Worm (Caenorhabditis elegans) whole organism, L4 larva: ENCODE data around the gene lit-1.
A peak's percentile ranks its signal among the peaks of the same experiment; 100 is the strongest.

Experiments
- F10B5.3 ChIP-seq: sonication (generic microtip); optimal IDR thresholded peaks from 2 replicates; lab custom pipeline; 2016; ENCODE audit warnings: mild to moderate bottlenecking, missing genetic modification characterization, missing compliant biosample characterization
- aha-1 ChIP-seq: fragments of 150-350 bp; peaks from one replicate; lab custom pipeline; 2014; ENCODE audit warnings: missing biosample characterization, missing genetic modification characterization
- aly-2 ChIP-seq: sonication (generic microtip); optimal IDR thresholded peaks from 2 replicates; lab custom pipeline; 2018; ENCODE audit warnings: missing biosample characterization, missing genetic modification characterization
- attf-4 ChIP-seq: sonication (generic microtip); optimal IDR thresholded peaks from 3 replicates; lab custom pipeline; 2017; ENCODE audit warnings: missing biosample characterization, missing genetic modification characterization
- cey-2 ChIP-seq: sonication (generic microtip); optimal IDR thresholded peaks from 3 replicates; lab custom pipeline; 2017; ENCODE audit warnings: missing genetic modification characterization, mild to moderate bottlenecking, missing compliant biosample characterization, antibody characterized with exemption, borderline replicate concordance; ENCODE audit not compliant: insufficient read depth
- dmd-6 ChIP-seq: fragments of 200-800 bp; sonication (Bioruptor generic); IDR thresholded peaks from 2 replicates; pipeline ENCODE4 v1.3.6; 2022; ENCODE audit warnings: missing genetic modification reagents, missing genetic modification characterization, missing compliant biosample characterization
- dmd-8 ChIP-seq: fragments of 200-800 bp; sonication (Bioruptor generic); IDR thresholded peaks from 2 replicates; pipeline ENCODE4 v1.3.6; 2022; ENCODE audit warnings: missing genetic modification characterization, missing compliant biosample characterization
- egl-27 ChIP-seq: sonication (generic microtip); optimal IDR thresholded peaks from 3 replicates; lab custom pipeline; 2017; ENCODE audit warnings: missing biosample characterization, missing genetic modification reagents, missing genetic modification characterization
- fos-1 ChIP-seq: fragments of 150-350 bp; optimal IDR thresholded peaks from 2 replicates; lab custom pipeline; 2014; ENCODE audit warnings: missing biosample characterization, missing genetic modification characterization
- hif-1 ChIP-seq, 2 experiments: sonication (generic microtip); optimal IDR thresholded peaks; 2 replicates each; lab custom pipeline; 2016 to 2017; ENCODE audit warnings: missing compliant biosample characterization in 2 of 2, missing genetic modification characterization in 2 of 2, missing genetic modification reagents in 2 of 2, missing genotype in 2 of 2, mild to moderate bottlenecking in 1 of 2
- hlh-11 ChIP-seq: fragments of 200-800 bp; sonication (Bioruptor generic); optimal IDR thresholded peaks from 2 replicates; lab custom pipeline; 2018; ENCODE audit warnings: mild to moderate bottlenecking, missing genetic modification characterization, missing compliant biosample characterization
- hmg-1.1 ChIP-seq: fragments of 200-800 bp; sonication (Bioruptor generic); IDR thresholded peaks from 2 replicates; pipeline ENCODE4 v1.3.6; 2022; ENCODE audit warnings: missing genetic modification reagents, missing genetic modification characterization, missing compliant biosample characterization
- lim-7 ChIP-seq: fragments of 200-800 bp; sonication (Bioruptor generic); IDR thresholded peaks from 2 replicates; pipeline ENCODE4 v1.3.6; 2022; ENCODE audit warnings: missing genetic modification characterization, missing compliant biosample characterization
- lin-13 ChIP-seq: fragments of 150-350 bp; optimal IDR thresholded peaks from 2 replicates; lab custom pipeline; 2014; ENCODE audit warnings: missing biosample characterization, missing genetic modification reagents, missing genetic modification characterization
- lin-15B ChIP-seq: fragments of 150-350 bp; sonication (generic microtip); optimal IDR thresholded peaks from 3 replicates; lab custom pipeline; 2014; ENCODE audit warnings: missing biosample characterization, missing genetic modification characterization
- lin-29 ChIP-seq: fragments of 200-800 bp; sonication (Bioruptor generic); IDR thresholded peaks from 2 replicates; pipeline ENCODE4 v1.3.6; 2022; ENCODE audit warnings: missing genetic modification reagents, missing genetic modification characterization, missing compliant biosample characterization
- lin-38 ChIP-seq: fragments of 200-800 bp; sonication (Bioruptor generic); IDR thresholded peaks from 2 replicates; pipeline ENCODE4 v1.3.6; 2022; ENCODE audit warnings: missing genetic modification reagents, missing genetic modification characterization, missing compliant biosample characterization
- madf-5 ChIP-seq, 2 experiments: fragments of 200-800 bp; sonication (Bioruptor generic); IDR thresholded peaks; 2 replicates each; pipeline ENCODE4 v1.3.6; 2022; ENCODE audit warnings: missing compliant biosample characterization in 2 of 2, missing genetic modification characterization in 2 of 2
- mxl-3 ChIP-seq: fragments of 200-800 bp; sonication (Bioruptor generic); optimal IDR thresholded peaks from 2 replicates; lab custom pipeline; 2018; ENCODE audit warnings: mild to moderate bottlenecking, missing genetic modification characterization, missing compliant biosample characterization
- nhr-10 ChIP-seq: fragments of 150-350 bp; optimal IDR thresholded peaks from 2 replicates; lab custom pipeline; 2014; ENCODE audit warnings: missing biosample characterization, missing genetic modification characterization
- nhr-102 ChIP-seq: sonication (generic microtip); optimal IDR thresholded peaks from 2 replicates; lab custom pipeline; 2016; ENCODE audit warnings: mild to moderate bottlenecking, missing genetic modification characterization, moderate library complexity, missing compliant biosample characterization
- nhr-42 ChIP-seq: fragments of 200-800 bp; sonication (Bioruptor generic); IDR thresholded peaks from 2 replicates; pipeline ENCODE4 v1.3.6; 2022; ENCODE audit warnings: missing genetic modification characterization, missing compliant biosample characterization
- nhr-6 ChIP-seq: fragments of 150-350 bp; optimal IDR thresholded peaks from 2 replicates; lab custom pipeline; 2014; ENCODE audit warnings: missing biosample characterization, missing genetic modification characterization
- pha-4 ChIP-seq, 2 experiments: fragments of 150-350 bp in 1 of 2; fragments of 200-800 bp in 1 of 2; sonication (Bioruptor generic) in 1 of 2; IDR thresholded peaks in 1 of 2; optimal IDR thresholded peaks in 1 of 2; 2 replicates each; pipeline versions ENCODE4 v1.3.6 to Lab custom; 2014 to 2022; ENCODE audit warnings: missing genetic modification characterization in 2 of 2, missing genetic modification reagents in 2 of 2, missing biosample characterization in 1 of 2, missing compliant biosample characterization in 1 of 2
- php-3 ChIP-seq: fragments of 200-800 bp; sonication (Bioruptor generic); IDR thresholded peaks from 2 replicates; pipeline ENCODE4 v1.3.6; 2022; ENCODE audit warnings: missing genetic modification reagents, missing genetic modification characterization, missing compliant biosample characterization
- pqm-1 ChIP-seq: sonication (generic microtip); optimal IDR thresholded peaks from 2 replicates; lab custom pipeline; 2017; ENCODE audit warnings: missing biosample characterization, missing genetic modification characterization
- rbr-2 ChIP-seq: sonication (generic microtip); optimal IDR thresholded peaks from 2 replicates; lab custom pipeline; 2016; ENCODE audit warnings: missing genotype, missing genetic modification characterization, missing compliant biosample characterization
- set-16 ChIP-seq: fragments of 200-800 bp; sonication (Bioruptor generic); IDR thresholded peaks from 2 replicates; pipeline ENCODE4 v1.3.6; 2022; ENCODE audit warnings: missing genetic modification reagents, missing genetic modification characterization, missing compliant biosample characterization
- snpc-1.2 ChIP-seq: fragments of 200-800 bp; sonication (Bioruptor generic); IDR thresholded peaks from 2 replicates; pipeline ENCODE4 v1.3.6; 2022; ENCODE audit warnings: missing genetic modification reagents, missing genetic modification characterization, missing compliant biosample characterization
- spr-1 ChIP-seq: sonication (generic microtip); optimal IDR thresholded peaks from 2 replicates; lab custom pipeline; 2016; ENCODE audit warnings: mild to moderate bottlenecking, missing genetic modification characterization, missing compliant biosample characterization
- spr-3 ChIP-seq: fragments of 200-800 bp; sonication (Bioruptor generic); optimal IDR thresholded peaks from 2 replicates; lab custom pipeline; 2018; ENCODE audit warnings: mild to moderate bottlenecking, missing genetic modification characterization, missing compliant biosample characterization
- tag-97 ChIP-seq: fragments of 200-800 bp; sonication (Bioruptor generic); IDR thresholded peaks from 2 replicates; pipeline ENCODE4 v1.3.6; 2022; ENCODE audit warnings: missing genetic modification characterization, missing compliant biosample characterization
- unc-62 ChIP-seq, 3 experiments: fragments of 150-350 bp in 1 of 3; sonication (generic microtip); optimal IDR thresholded peaks in 2 of 3; peaks in 1 of 3; 1 replicate in 1 of 3; 2 replicates in 2 of 3; lab custom pipeline; 2014 to 2017; ENCODE audit warnings: missing biosample characterization in 3 of 3, missing genetic modification characterization in 3 of 3, missing genetic modification reagents in 3 of 3, missing genotype in 1 of 3
- zag-1 ChIP-seq: fragments of 150-350 bp; optimal IDR thresholded peaks from 2 replicates; lab custom pipeline; 2014; ENCODE audit warnings: missing biosample characterization, missing genetic modification characterization

Gene lit-1

DNA sequence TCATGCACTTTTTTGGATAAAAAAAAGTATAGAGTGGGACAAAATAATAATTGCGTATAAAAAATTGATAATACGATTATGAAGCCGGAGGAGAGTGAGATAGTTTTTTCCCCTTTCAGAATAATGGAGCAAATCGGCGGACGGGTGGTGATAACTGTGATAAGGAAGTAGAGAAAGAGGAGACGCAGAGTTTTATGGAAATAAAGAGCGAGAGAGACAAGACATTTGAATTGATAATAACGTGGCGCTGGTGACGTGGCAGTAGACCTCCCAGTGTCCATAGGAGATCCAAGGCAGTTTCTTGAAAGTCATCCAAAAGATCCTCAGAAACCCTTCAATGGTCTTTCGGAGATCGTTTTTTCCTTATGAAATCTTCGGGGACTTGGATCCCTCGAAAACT is 32.0 kb downstream of the lit-1 start (continued):
- TF ChIP-seq F10B5.3 (tag; lab: Kevin White, UChicago) = no peak

DNA sequence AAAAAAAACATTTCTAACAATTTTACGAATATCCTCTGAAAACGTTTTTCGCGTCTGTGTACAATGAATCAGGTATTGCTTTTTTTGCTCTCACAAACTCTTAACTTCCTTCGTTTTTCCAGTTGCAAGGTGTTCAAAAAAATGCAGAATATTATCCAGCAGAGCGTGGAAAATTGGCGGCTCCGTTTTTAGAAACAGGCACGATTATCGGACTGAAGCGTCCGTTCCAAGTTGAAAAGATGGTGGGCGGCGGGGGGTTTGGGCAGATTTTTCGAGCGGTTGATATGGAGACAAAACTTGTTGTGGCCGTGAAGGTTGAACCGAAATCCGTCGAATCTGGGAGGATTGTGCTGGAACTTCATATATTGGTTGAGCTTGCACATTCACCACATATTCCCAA is 33.2 kb downstream of the lit-1 start, which contains the start of gene W06F12.3:
W06F12.3 (plus strand) TSS at position 23 of the 400 bp plus-strand sequence.
- TF ChIP-seq lin-15B (tag; lab: Kevin White, UChicago) (no peak), aha-1 (tag; lab: Kevin White, UChicago) (peak; percentile 91)

DNA sequence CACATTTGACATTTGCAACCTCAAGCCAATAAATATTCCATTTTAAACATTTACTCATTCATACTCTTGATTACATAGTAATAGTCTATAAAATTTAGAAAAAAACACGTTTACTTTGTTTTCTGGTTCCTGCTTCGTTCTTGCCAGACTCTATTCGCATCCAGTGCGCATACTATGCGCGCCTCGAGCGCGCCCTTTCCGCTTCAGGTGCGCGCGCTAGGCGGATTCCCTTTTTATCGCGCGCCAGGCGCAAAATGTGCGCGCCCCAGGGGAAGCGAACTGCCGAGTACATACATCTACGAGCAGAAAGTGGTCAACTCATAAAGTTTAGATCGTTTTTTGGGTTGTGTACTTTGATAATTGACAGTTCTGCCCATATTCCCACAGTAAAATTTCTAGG is 39.6 kb downstream of the lit-1 start:
- no peak for TF ChIP-seq aha-1 (tag; lab: Kevin White, UChicago)
- TF ChIP-seq snpc-1.2 (GFP tag; lab: Robert Waterston, UW) = peak; percentile 39; the same call in 1 of the 2 replicates
- TF ChIP-seq madf-5 (GFP tag; IDR thresholded peaks at IDR 0.05; lab: Robert Waterston, UW) = peak in 1 of 2 experiments; percentile 58; a peak in 1 of 4 replicates
- TF ChIP-seq lim-7 (GFP tag; lab: Robert Waterston, UW) = 0 out of 2 replicates have a peak, but pooled peaks have one; percentile 14
- peak; percentile 62; the same call in 1 of the 2 replicates for TF ChIP-seq set-16 (GFP tag; lab: Robert Waterston, UW)

DNA sequence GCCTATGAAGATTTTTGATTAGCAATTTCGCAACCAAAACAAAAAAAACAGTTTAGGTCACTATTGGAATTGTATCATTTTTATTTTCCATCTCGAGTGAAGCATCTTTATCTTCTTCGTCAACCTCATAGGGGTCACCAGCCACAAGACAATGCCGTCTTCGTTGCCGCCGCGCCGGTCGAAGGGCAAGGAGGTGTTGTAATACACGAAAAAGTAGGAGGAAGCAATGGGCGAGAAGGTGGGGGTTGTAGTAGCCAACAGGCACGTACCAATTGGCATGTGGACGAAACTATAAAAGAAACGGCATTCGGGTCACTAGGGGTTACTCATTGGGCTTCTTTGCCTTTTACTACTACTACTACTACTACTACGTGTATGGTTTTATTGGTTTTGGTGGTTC is 40.2 kb downstream of the lit-1 start:
- TF ChIP-seq unc-62 (GFP tag; optimal IDR thresholded peaks at IDR 0.05 in 1 of 2; lab: Kevin White, UChicago) (peak in 1 of 2 experiments; percentile 64), unc-62 (tag; optimal IDR thresholded peaks at IDR 0.05; lab: Kevin White, UChicago) (no peak), hif-1 (tag; optimal IDR thresholded peaks at IDR 0.05; lab: Kevin White, UChicago) (no peak), egl-27 (tag; lab: Kevin White, UChicago) (no peak), aly-2 (tag; lab: Kevin White, UChicago) (no peak), nhr-102 (tag; lab: Kevin White, UChicago) (no peak), nhr-42 (GFP tag; lab: Robert Waterston, UW) (no peak)

DNA sequence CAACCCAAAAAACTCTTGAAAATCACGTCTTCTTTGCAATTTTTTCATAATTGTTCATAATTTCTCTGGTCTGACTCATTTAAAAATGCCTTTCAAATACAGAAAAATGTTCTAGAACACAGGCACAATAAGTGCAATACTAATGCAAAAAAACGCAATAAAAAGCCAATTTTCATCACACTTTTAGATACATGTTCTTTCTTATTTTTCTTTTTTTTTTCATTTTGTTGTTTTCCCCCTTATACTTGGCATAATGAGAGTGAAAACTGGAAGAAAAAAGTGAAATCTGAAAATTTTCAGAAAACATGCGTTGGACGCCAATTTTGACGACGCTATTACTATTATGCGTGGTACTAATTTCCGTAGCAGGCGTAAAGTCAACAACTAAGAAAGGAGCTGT is 42.1 kb downstream of the lit-1 start, which contains the start of gene tyr-2:
tyr-2 (plus strand) TSS at position 301 of the 400 bp plus-strand sequence.
- TF ChIP-seq nhr-10 (tag; lab: Kevin White, UChicago) (no peak), rbr-2 (tag; lab: Kevin White, UChicago) (no peak), spr-3 (GFP tag; lab: Kevin White, UChicago) (no peak), pqm-1 (tag; lab: Kevin White, UChicago) (no peak), fos-1 (tag; lab: Kevin White, UChicago) (no peak), lin-29 (GFP tag; lab: Robert Waterston, UW) (no peak), hlh-11 (tag; lab: Kevin White, UChicago) (no peak), cey-2 (no peak), lin-13 (GFP tag; lab: Kevin White, UChicago) (no peak), dmd-6 (GFP tag; lab: Robert Waterston, UW) (no peak), zag-1 (tag; lab: Kevin White, UChicago) (no peak), dmd-8 (GFP tag; lab: Robert Waterston, UW) (no peak), tag-97 (GFP tag; lab: Robert Waterston, UW) (no peak), mxl-3 (no peak), nhr-6 (tag; lab: Kevin White, UChicago) (no peak)
- TF ChIP-seq, all 104 proteins: peak for 0

DNA sequence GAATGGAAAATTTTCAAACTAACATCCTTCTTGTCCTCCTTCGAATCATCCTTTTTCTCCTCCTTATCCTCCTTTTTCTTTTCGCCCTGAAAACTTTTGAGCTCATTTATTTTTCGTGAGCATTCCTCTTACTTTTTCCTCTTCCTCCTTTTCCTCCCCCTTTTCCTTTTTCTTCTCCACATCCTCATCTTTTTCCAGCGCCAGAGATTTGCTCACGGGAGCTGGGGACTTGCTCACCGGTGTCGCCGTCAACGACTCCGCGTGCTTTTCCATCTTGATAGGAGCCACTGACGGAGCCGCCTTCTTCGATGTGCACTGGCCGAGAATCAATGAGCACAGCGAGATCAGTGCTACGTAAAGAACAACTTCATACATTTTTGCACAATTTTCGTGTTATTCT is 46.5 kb downstream of the lit-1 start, which contains the start of gene K08E3.2:
K08E3.2 (minus strand) TSS at position 375 of the 400 bp plus-strand sequence.
- no peak for TF ChIP-seq lin-38
- TF ChIP-seq hmg-1.1 = 0 out of 2 replicates have a peak, but pooled peaks have one; percentile 28
- TF ChIP-seq attf-4 (tag; lab: Kevin White, UChicago) = no peak
- TF ChIP-seq set-16 (GFP tag; lab: Robert Waterston, UW) = peak; percentile 77
- no peak for TF ChIP-seq lin-29 (GFP tag; lab: Robert Waterston, UW)
- TF ChIP-seq spr-1 = no peak
- peak; percentile 15 for TF ChIP-seq aha-1 (tag; lab: Kevin White, UChicago)
- TF ChIP-seq pha-4 (GFP tag; IDR thresholded peaks at IDR 0.05; lab: Robert Waterston, UW) = 0 out of 2 replicates have a peak, but pooled peaks have one; percentile 47
- no peak for TF ChIP-seq pha-4 (tag; optimal IDR thresholded peaks at IDR 0.05; lab: Kevin White, UChicago)
- no peak for TF ChIP-seq php-3
